Worm (Caenorhabditis elegans): ENCODE data around the gene C17B7.9.

The C17B7.9 gene

ce11 chrV:3347486-3347885 lies 15.6 kb upstream of the C17B7.9 start:
- TF ChIP-seq dmd-8 (GFP tag; IDR thresholded peaks at IDR 0.05) (no peak), madf-5 (GFP tag; IDR thresholded peaks at IDR 0.05) (no peak), hlh-11 (tag; optimal IDR thresholded peaks at IDR 0.05) (peak; percentile 64), nhr-48 (tag; optimal IDR thresholded peaks at IDR 0.05) (peak; percentile 2), ceh-62 (tag; optimal IDR thresholded peaks at IDR 0.05) (no peak), egl-43 (GFP tag; IDR thresholded peaks at IDR 0.05) (no peak), nhr-111 (GFP tag; optimal IDR thresholded peaks at IDR 0.05) (no peak), unc-130 (GFP tag; optimal IDR thresholded peaks at IDR 0.05) (no peak), dmd-6 (GFP tag; IDR thresholded peaks at IDR 0.05) (peak; percentile 58), lin-1 (GFP tag; IDR thresholded peaks at IDR 0.05) (no peak), aha-1 (tag) (peak; percentile 40), daf-16 (GFP tag; optimal IDR thresholded peaks at IDR 0.05) (peak in 1 of 2 experiments; percentile 82), daf-16 (tag; optimal IDR thresholded peaks at IDR 0.05) (no peak), ceh-20 (GFP tag; IDR thresholded peaks at IDR 0.05) (0 out of 2 replicates have a peak, but pooled peaks have one; percentile 47), nhr-10 (tag; optimal IDR thresholded peaks at IDR 0.05) (no peak), Y105C5A.15 (GFP tag; IDR thresholded peaks at IDR 0.05) (no peak)

- TF ChIP-seq nhr-28 (tag; optimal IDR thresholded peaks at IDR 0.05) (peak; percentile 23), daf-12 (tag; optimal IDR thresholded peaks at IDR 0.05) (no peak), zag-1 (tag; optimal IDR thresholded peaks at IDR 0.05) (no peak), nhr-102 (tag; optimal IDR thresholded peaks at IDR 0.05) (no peak), aha-1 (tag) (peak; percentile 94), zfp-2 (tag; optimal IDR thresholded peaks at IDR 0.05) (no peak)
Measured at ce11 chrV:3346434-3347019, 14.6 kb upstream of the C17B7.9 start, which contains the start of gene fbxa-65. TSS of gene fbxa-65 (minus strand) at chrV:3346484.

ce11 chrV:3344001-3344400 lies 12.1 kb upstream of the C17B7.9 start:
- TF ChIP-seq zip-11 (GFP tag; IDR thresholded peaks at IDR 0.05) (no peak), hlh-11 (tag; optimal IDR thresholded peaks at IDR 0.05) (peak; percentile 67), ama-1 (optimal IDR thresholded peaks at IDR 0.05) (no peak), daf-12 (tag; optimal IDR thresholded peaks at IDR 0.05) (no peak), daf-16 (GFP tag; optimal IDR thresholded peaks at IDR 0.05) (peak in 1 of 2 experiments; percentile 30), daf-16 (tag; optimal IDR thresholded peaks at IDR 0.05) (no peak), pha-4 (GFP tag; IDR thresholded peaks at IDR 0.05) (no peak), pha-4 (tag; optimal IDR thresholded peaks at IDR 0.05) (no peak), lim-7 (GFP tag; IDR thresholded peaks at IDR 0.05) (no peak), ZK546.5 (tag; optimal IDR thresholded peaks at IDR 0.05) (no peak), spr-3 (GFP tag; optimal IDR thresholded peaks at IDR 0.05) (no peak), mdt-29 (GFP tag; IDR thresholded peaks at IDR 0.05) (no peak), daf-19 (GFP tag; conservative IDR thresholded peaks at IDR 0.05) (no peak), nhr-41 (GFP tag; IDR thresholded peaks at IDR 0.05) (no peak), zfp-2 (tag; optimal IDR thresholded peaks at IDR 0.05) (no peak), F44E2.7 (GFP tag; IDR thresholded peaks at IDR 0.05) (no peak), nhr-237 (tag; optimal IDR thresholded peaks at IDR 0.05) (no peak), Y75B8A.6 (GFP tag; IDR thresholded peaks at IDR 0.05) (no peak), aha-1 (tag) (peak; percentile 62), hmg-1.1 (GFP tag; IDR thresholded peaks at IDR 0.05) (no peak), madf-9 (GFP tag; conservative IDR thresholded peaks at IDR 0.05) (no peak), dmd-9 (GFP tag; IDR thresholded peaks at IDR 0.05) (no peak), nhr-48 (tag; optimal IDR thresholded peaks at IDR 0.05) (no peak), madf-5 (GFP tag; IDR thresholded peaks at IDR 0.05) (no peak), tra-1 (GFP tag; IDR thresholded peaks at IDR 0.05) (no peak), nhr-111 (GFP tag; optimal IDR thresholded peaks at IDR 0.05) (no peak), hif-1 (tag; optimal IDR thresholded peaks at IDR 0.05) (peak in 1 of 2 experiments; percentile 59), unc-39 (tag; optimal IDR thresholded peaks at IDR 0.05) (no peak), nhr-11 (tag; optimal IDR thresholded peaks at IDR 0.05) (peak; percentile 36), daf-8 (GFP tag; IDR thresholded peaks at IDR 0.05) (no peak), mxl-3 (GFP tag; optimal IDR thresholded peaks at IDR 0.05) (no peak), Y105C5A.15 (GFP tag; IDR thresholded peaks at IDR 0.05) (no peak), rbr-2 (tag; optimal IDR thresholded peaks at IDR 0.05) (no peak), dve-1 (tag; optimal IDR thresholded peaks at IDR 0.05; ENCODE audit: insufficient read depth) (no peak), dmd-6 (GFP tag; IDR thresholded peaks at IDR 0.05) (peak; percentile 22; the same call in 1 of the 2 replicates), nhr-77 (tag; optimal IDR thresholded peaks at IDR 0.05) (no peak), arid-1 (GFP tag; conservative IDR thresholded peaks at IDR 0.05) (no peak)

Data from whole organism, L4 larva.